Worm (Caenorhabditis elegans): ENCODE data around the gene swt-4.

ce11 chrIII:10586243-10586642 lies 42.7 kb downstream of the swt-4 start, which contains the start of gene Y45F3A.5:
- no peak for TF ChIP-seq lin-39 (tag; optimal IDR thresholded peaks at IDR 0.05)
- TF ChIP-seq dpl-1 (GFP tag; optimal IDR thresholded peaks at IDR 0.05) = no peak
- TF ChIP-seq zag-1 (tag; optimal IDR thresholded peaks at IDR 0.05) = no peak
- TF ChIP-seq saeg-2 (GFP tag; IDR thresholded peaks at IDR 0.05) = no peak
- TF ChIP-seq snpc-4 (tag; optimal IDR thresholded peaks at IDR 0.05) = no peak
- no peak for TF ChIP-seq mxl-3 (GFP tag; optimal IDR thresholded peaks at IDR 0.05)
- no peak for TF ChIP-seq ceh-44 (GFP tag; IDR thresholded peaks at IDR 0.05)
- TF ChIP-seq ZK546.5 (tag; optimal IDR thresholded peaks at IDR 0.05) = no peak
- no peak for TF ChIP-seq unc-62 (GFP tag; optimal IDR thresholded peaks at IDR 0.05 in 1 of 2)
- TF ChIP-seq unc-62 (tag; optimal IDR thresholded peaks at IDR 0.05) = no peak
- TF ChIP-seq ztf-11 (tag; optimal IDR thresholded peaks at IDR 0.05) = no peak
- TF ChIP-seq fos-1 (tag; optimal IDR thresholded peaks at IDR 0.05) = no peak
- TF ChIP-seq fkh-10 (GFP tag; optimal IDR thresholded peaks at IDR 0.05) = no peak
- no peak for TF ChIP-seq mdl-1 (tag; optimal IDR thresholded peaks at IDR 0.05)

All from whole organism, L4 larva.